Worm (Caenorhabditis elegans) whole organism, early embryonic: ENCODE results near the gene Y32H12A.8.

ENCODE experiments used
- ama-1 ChIP-seq: fragments of 150-350 bp; optimal IDR thresholded peaks from 2 replicates; lab custom pipeline; 2014
- ets-7 ChIP-seq: sonication (generic microtip); optimal IDR thresholded peaks from 2 replicates; lab custom pipeline; 2016; ENCODE audit warnings: missing genotype, missing genetic modification characterization, missing compliant biosample characterization
- flt-1 ChIP-seq: fragments of 200-800 bp; sonication (Bioruptor generic); IDR thresholded peaks from 2 replicates; pipeline ENCODE4 v1.3.6; 2022; ENCODE audit warnings: missing genetic modification characterization, missing compliant biosample characterization
- hnd-1 ChIP-seq: sonication (generic microtip); optimal IDR thresholded peaks from 2 replicates; lab custom pipeline; 2016; ENCODE audit warnings: missing genetic modification characterization, missing compliant biosample characterization
- scrt-1 ChIP-seq: fragments of 200-800 bp; sonication (Bioruptor generic); IDR thresholded peaks from 2 replicates; pipeline ENCODE4 v1.3.6; 2022; ENCODE audit warnings: missing genetic modification characterization, missing compliant biosample characterization
- tra-4 ChIP-seq: sonication (generic microtip); optimal IDR thresholded peaks from 2 replicates; lab custom pipeline; 2017; ENCODE audit warnings: missing genetic modification characterization, missing compliant biosample characterization

DNA sequence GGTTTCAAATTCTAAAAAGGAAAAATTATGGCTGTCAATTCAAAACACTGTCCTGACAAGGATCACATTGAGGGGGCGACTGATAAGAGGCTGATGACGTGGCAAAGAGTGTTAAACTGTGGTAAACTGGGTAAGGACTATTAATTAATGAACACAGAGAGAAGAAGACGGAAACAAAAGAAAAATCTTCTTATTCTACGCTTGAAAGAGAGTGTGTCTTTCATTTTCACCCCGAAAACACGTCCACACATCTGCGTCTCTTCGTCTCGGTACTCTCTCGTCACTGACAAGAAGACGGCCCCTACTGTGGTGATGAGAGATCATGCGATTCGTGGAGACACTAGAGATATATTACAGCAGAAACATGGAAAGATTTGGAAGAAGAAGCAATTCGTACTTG is 15.6 kb upstream of the Y32H12A.8 start:
- TF ChIP-seq ets-7 (tag; lab: Kevin White, UChicago) (no peak), flt-1 (GFP tag; lab: Robert Waterston, UW) (no peak), ama-1 (lab: Kevin White, UChicago) (no peak), hnd-1 (no peak), scrt-1 (no peak), tra-4 (tag; lab: Kevin White, UChicago) (no peak)
